Worm (Caenorhabditis elegans) whole organism, L4 larva: ENCODE data around the gene srbc-68.
"Not testable (repeated sequence)": the region's sequence is repeated elsewhere in the genome, so short reads cannot be mapped to it uniquely, and the experiment has no call there.

Experiments
- F37D6.2 ChIP-seq: sonication (generic microtip); optimal IDR thresholded peaks from 2 replicates; lab custom pipeline; 2016; ENCODE audit warnings: mild to moderate bottlenecking, missing genetic modification characterization, missing compliant biosample characterization
- ZK337.2 ChIP-seq: fragments of 200-800 bp; sonication (Bioruptor generic); IDR thresholded peaks from 2 replicates; pipeline ENCODE4 v1.3.6; 2022; ENCODE audit warnings: missing genetic modification reagents, missing genetic modification characterization, missing compliant biosample characterization
- attf-4 ChIP-seq: sonication (generic microtip); optimal IDR thresholded peaks from 3 replicates; lab custom pipeline; 2017; ENCODE audit warnings: missing biosample characterization, missing genetic modification characterization
- ceh-28 ChIP-seq: fragments of 150-350 bp; optimal IDR thresholded peaks from 2 replicates; lab custom pipeline; 2014; ENCODE audit warnings: missing biosample characterization, missing genetic modification reagents, missing genetic modification characterization
- cey-2 ChIP-seq: sonication (generic microtip); optimal IDR thresholded peaks from 3 replicates; lab custom pipeline; 2017; ENCODE audit warnings: missing genetic modification characterization, mild to moderate bottlenecking, missing compliant biosample characterization, antibody characterized with exemption, borderline replicate concordance; ENCODE audit not compliant: insufficient read depth
- dmd-8 ChIP-seq: fragments of 200-800 bp; sonication (Bioruptor generic); IDR thresholded peaks from 2 replicates; pipeline ENCODE4 v1.3.6; 2022; ENCODE audit warnings: missing genetic modification characterization, missing compliant biosample characterization
- dpl-1 ChIP-seq: fragments of 150-350 bp; optimal IDR thresholded peaks from 2 replicates; lab custom pipeline; 2014; ENCODE audit warnings: missing biosample characterization, missing genetic modification reagents, missing genetic modification characterization
- egl-43 ChIP-seq: fragments of 200-800 bp; sonication (Bioruptor generic); IDR thresholded peaks from 2 replicates; pipeline ENCODE4 v1.3.6; 2022; ENCODE audit warnings: missing genetic modification reagents, missing genetic modification characterization, missing compliant biosample characterization
- fkh-10 ChIP-seq: fragments of 150-350 bp; optimal IDR thresholded peaks from 2 replicates; lab custom pipeline; 2014; ENCODE audit warnings: missing biosample characterization, missing genetic modification reagents, missing genetic modification characterization
- hlh-11 ChIP-seq: fragments of 200-800 bp; sonication (Bioruptor generic); optimal IDR thresholded peaks from 2 replicates; lab custom pipeline; 2018; ENCODE audit warnings: mild to moderate bottlenecking, missing genetic modification characterization, missing compliant biosample characterization
- lim-7 ChIP-seq: fragments of 200-800 bp; sonication (Bioruptor generic); IDR thresholded peaks from 2 replicates; pipeline ENCODE4 v1.3.6; 2022; ENCODE audit warnings: missing genetic modification characterization, missing compliant biosample characterization
- lin-13 ChIP-seq: fragments of 150-350 bp; optimal IDR thresholded peaks from 2 replicates; lab custom pipeline; 2014; ENCODE audit warnings: missing biosample characterization, missing genetic modification reagents, missing genetic modification characterization
- mdl-1 ChIP-seq, 2 experiments: fragments of 150-350 bp in 1 of 2; sonication (generic microtip) in 1 of 2; optimal IDR thresholded peaks; 2 replicates each; lab custom pipeline; 2014 to 2017; ENCODE audit warnings: missing biosample characterization in 2 of 2, missing genetic modification characterization in 2 of 2
- mdt-29 ChIP-seq: fragments of 200-800 bp; sonication (Bioruptor generic); IDR thresholded peaks from 2 replicates; pipeline ENCODE4 v1.3.6; 2022; ENCODE audit warnings: missing genetic modification reagents, missing genetic modification characterization, missing compliant biosample characterization
- mes-2 ChIP-seq: sonication (generic microtip); optimal IDR thresholded peaks from 2 replicates; lab custom pipeline; 2016; ENCODE audit warnings: missing genotype, mild to moderate bottlenecking, missing genetic modification characterization, missing compliant biosample characterization; ENCODE audit not compliant: poor library complexity, severe bottlenecking
- nhr-111 ChIP-seq: fragments of 200-800 bp; sonication (Bioruptor generic); optimal IDR thresholded peaks from 2 replicates; lab custom pipeline; 2018; ENCODE audit warnings: mild to moderate bottlenecking, missing genetic modification characterization, missing compliant biosample characterization
- nhr-25 ChIP-seq: sonication (generic microtip); optimal IDR thresholded peaks from 2 replicates; lab custom pipeline; 2017; ENCODE audit warnings: missing genetic modification characterization, mild to moderate bottlenecking, missing compliant biosample characterization, antibody characterized with exemption, moderate library complexity, borderline replicate concordance; ENCODE audit not compliant: insufficient read depth
- rbr-2 ChIP-seq: sonication (generic microtip); optimal IDR thresholded peaks from 2 replicates; lab custom pipeline; 2016; ENCODE audit warnings: missing genotype, missing genetic modification characterization, missing compliant biosample characterization
- set-16 ChIP-seq: fragments of 200-800 bp; sonication (Bioruptor generic); IDR thresholded peaks from 2 replicates; pipeline ENCODE4 v1.3.6; 2022; ENCODE audit warnings: missing genetic modification reagents, missing genetic modification characterization, missing compliant biosample characterization
- snpc-1.2 ChIP-seq: fragments of 200-800 bp; sonication (Bioruptor generic); IDR thresholded peaks from 2 replicates; pipeline ENCODE4 v1.3.6; 2022; ENCODE audit warnings: missing genetic modification reagents, missing genetic modification characterization, missing compliant biosample characterization
- tra-1 ChIP-seq: fragments of 200-800 bp; sonication (Bioruptor generic); IDR thresholded peaks from 2 replicates; pipeline ENCODE4 v1.3.6; 2022; ENCODE audit warnings: missing genetic modification reagents, missing genetic modification characterization, missing compliant biosample characterization
- unc-130 ChIP-seq: sonication (generic microtip); optimal IDR thresholded peaks from 2 replicates; lab custom pipeline; 2016; ENCODE audit warnings: missing genetic modification reagents, missing genetic modification characterization, missing compliant biosample characterization
- zfp-3 ChIP-seq: fragments of 200-800 bp; sonication (Bioruptor generic); conservative IDR thresholded peaks from 2 replicates; pipeline ENCODE4 v1.3.6; 2022; ENCODE audit warnings: missing genetic modification reagents, missing genetic modification characterization, missing compliant biosample characterization

srbc-68 gene

DNA sequence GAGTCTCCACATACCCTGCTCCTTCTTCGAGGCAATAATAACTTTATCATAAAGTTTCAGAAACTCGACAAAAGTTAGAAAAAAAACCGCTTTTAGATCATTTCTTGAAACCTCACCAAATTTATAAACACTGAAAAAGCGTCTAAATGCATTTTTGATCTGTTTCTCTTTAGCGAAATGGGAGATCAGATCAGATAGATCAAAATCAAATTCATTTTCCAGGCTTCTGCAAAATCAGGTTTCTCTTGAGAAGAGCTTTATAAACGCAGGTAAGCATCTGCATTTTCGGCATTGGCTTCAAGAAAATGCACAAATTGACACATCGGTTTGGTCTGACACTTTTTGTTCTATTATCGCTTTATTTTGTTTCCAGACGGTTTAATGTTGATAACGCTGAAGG, 26.0 kb upstream of the srbc-68 start, which contains the start of gene F40C5.1:
Gene F40C5.1, plus strand, starts transcription at position 301 of the 400 bp plus-strand sequence.
- TF ChIP-seq hlh-11 (tag; lab: Kevin White, UChicago); egl-43 (GFP tag; lab: Robert Waterston, UW); unc-130: not testable (repeated sequence)

DNA sequence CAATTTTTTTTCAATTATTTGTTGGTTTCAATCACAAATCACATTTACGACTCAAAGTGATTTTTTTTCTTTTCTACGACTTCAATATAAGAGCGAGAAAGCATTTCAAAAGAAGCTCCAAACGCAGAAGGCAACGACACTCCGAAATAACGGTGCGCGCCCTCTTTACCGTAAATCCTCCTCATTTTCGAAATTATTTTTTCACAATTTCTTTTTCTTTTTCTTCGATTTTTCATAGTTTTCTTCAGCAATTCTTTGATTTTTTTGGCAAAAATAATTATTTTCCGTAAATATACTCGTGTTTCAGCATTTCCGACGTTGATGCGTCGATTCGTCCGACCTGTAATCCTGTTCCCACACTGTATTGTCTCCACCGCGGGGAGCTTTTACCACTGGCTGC, 24.3 kb upstream of the srbc-68 start, which contains the start of gene F40C5.2:
Gene F40C5.2, plus strand, starts transcription at position 301 of the 400 bp plus-strand sequence.
- not testable (repeated sequence) for TF ChIP-seq F37D6.2; dmd-8 (GFP tag; lab: Robert Waterston, UW); fkh-10 (GFP tag; lab: Kevin White, UChicago)

DNA sequence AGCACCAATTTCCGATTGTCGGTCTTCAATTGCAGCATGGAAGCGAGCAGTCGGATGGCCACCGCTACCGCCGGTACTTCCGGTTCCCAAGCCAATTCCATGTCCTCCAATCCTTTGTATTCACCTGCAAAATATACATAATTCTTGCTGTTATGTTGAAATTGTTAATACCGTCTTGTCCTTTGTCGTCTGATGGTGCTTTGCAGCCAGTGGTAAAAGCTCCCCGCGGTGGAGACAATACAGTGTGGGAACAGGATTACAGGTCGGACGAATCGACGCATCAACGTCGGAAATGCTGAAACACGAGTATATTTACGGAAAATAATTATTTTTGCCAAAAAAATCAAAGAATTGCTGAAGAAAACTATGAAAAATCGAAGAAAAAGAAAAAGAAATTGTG, 17.9 kb upstream of the srbc-68 start, which contains the start of gene T24A6.17:
Gene T24A6.17, minus strand, starts transcription at position 101 of the 400 bp plus-strand sequence.
- TF ChIP-seq cey-2 (tag; lab: Kevin White, UChicago); zfp-3 (GFP tag; lab: Robert Waterston, UW); attf-4: not testable (repeated sequence)

DNA sequence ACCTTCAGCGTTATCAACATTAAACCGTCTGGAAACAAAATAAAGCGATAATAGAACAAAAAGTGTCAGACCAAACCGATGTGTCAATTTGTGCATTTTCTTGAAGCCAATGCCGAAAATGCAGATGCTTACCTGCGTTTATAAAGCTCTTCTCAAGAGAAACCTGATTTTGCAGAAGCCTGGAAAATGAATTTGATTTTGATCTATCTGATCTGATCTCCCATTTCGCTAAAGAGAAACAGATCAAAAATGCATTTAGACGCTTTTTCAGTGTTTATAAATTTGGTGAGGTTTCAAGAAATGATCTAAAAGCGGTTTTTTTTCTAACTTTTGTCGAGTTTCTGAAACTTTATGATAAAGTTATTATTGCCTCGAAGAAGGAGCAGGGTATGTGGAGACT, 16.4 kb upstream of the srbc-68 start, which contains the start of gene T24A6.16:
Gene T24A6.16, minus strand, starts transcription at position 101 of the 400 bp plus-strand sequence.
- TF ChIP-seq nhr-111 (GFP tag; lab: Kevin White, UChicago); hlh-11 (tag; lab: Kevin White, UChicago); tra-1 (GFP tag; lab: Robert Waterston, UW): not testable (repeated sequence)
- TF ChIP-seq, all 104 proteins: peak for 0; not testable (repeated sequence) for 104

DNA sequence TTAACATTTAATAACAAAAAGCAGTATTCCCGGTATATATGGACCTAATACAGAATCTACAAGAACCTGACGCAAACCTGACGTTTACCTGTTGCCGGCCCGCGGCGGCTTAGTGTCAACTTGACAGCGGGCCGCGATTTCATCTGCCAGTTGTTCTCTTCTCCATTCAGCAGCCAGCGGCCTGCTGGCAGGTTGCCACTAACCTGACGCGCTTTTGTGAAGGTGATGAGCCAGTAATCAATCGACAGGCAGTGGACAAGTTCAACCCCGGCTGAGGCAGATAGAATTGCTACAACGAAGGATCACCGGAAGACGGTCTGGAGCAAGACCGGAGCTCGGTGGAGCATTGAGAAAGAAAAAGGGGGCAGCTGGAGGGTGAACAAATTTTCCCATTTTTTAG, 13.3 kb upstream of the srbc-68 start:
- peak; percentile 58; the same call in 1 of the 2 replicates for TF ChIP-seq set-16

DNA sequence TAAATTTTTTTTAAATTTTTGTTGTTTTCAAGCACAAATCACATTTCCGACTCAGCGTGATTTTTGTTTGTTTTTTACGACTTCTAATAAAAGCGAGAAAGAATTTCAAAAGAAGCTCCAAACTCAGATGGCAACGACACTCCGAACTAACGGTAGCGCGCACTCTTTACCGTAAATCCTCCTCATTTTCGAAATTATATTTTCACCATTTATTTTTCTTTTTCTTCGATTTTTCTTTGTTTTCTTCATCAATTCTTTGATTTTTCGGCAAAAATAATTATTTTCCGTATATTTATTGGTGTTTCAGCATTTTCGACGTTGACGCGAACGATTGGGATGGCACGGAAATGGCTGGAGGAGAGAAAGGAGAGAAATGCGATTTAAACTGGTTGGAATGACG, 12.3 kb upstream of the srbc-68 start, which contains the start of gene T24A6.1:
Gene T24A6.1, plus strand, starts transcription at position 301 of the 400 bp plus-strand sequence.
- not testable (repeated sequence) for TF ChIP-seq snpc-1.2 (GFP tag; lab: Robert Waterston, UW); dpl-1 (GFP tag; lab: Kevin White, UChicago); nhr-25

DNA sequence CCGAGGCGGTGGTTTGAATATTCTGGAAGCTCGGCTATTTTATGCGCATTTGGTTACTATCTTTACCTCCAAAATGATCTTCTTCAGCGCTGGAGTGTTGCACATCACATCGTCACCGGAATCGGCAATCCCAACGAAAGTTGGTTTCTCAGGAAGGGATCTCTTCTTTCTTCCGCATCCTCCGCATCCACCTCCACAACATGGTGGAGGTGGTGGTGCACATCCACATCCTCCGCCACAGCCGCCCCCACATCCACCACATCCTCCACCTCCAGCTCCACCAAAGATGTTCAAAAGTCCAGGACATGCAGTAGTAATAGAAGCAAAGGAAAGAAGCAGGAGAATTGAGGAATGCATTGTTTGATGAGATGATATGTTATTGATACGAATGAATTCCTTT, 11.0 kb upstream of the srbc-68 start, which contains the start of gene grl-31:
Gene grl-31, minus strand, starts transcription at position 357 of the 400 bp plus-strand sequence.
- TF ChIP-seq ZK337.2 (GFP tag; lab: Robert Waterston, UW) (no peak), set-16 (peak; percentile 51), lim-7 (GFP tag; lab: Robert Waterston, UW) (peak; percentile 21; the same call in 1 of the 2 replicates)

DNA sequence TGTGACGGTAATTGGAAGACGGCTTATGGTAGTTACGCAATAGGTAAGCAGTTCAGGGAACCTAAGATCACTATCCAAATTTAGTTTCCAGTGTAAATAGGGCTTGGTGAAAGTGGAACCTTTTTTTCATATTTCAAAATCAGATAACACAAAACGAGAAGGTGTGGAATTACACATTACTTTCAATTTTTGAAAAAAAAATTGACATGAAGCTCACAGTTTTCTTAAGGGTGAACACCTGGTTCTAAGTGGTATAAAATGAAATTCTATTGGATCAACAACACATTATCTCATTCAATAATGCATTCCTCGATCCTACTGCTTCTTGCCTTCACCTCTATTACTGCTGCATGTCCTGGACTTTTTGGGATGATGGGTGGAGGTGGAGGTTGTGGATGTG, 9.6 kb upstream of the srbc-68 start, which contains the start of gene grl-30:
Gene grl-30, plus strand, starts transcription at position 301 of the 400 bp plus-strand sequence.
- TF ChIP-seq ceh-28 (tag; lab: Kevin White, UChicago), result no peak
- no peak for TF ChIP-seq mdt-29 (GFP tag; lab: Robert Waterston, UW)
- TF ChIP-seq mes-2 (tag; lab: Kevin White, UChicago), result no peak
- no peak for TF ChIP-seq rbr-2
- TF ChIP-seq mdl-1 (tag; optimal IDR thresholded peaks at IDR 0.05; lab: Kevin White, UChicago), result no peak
- TF ChIP-seq lin-13 (GFP tag; lab: Kevin White, UChicago), result no peak
